Worm (Caenorhabditis elegans): ENCODE results near the gene C36A4.4.
"Not testable (repeated sequence)": the region's sequence is repeated elsewhere in the genome, so short reads cannot be mapped to it uniquely, and the experiment has no call there.

ce11 chrIII:3843514-3843913, at the start of gene C36A4.4:
- TF ChIP-seq cog-1 (tag; optimal IDR thresholded peaks at IDR 0.05); med-1 (GFP tag; optimal IDR thresholded peaks at IDR 0.05; ENCODE audit: insufficient read depth); ref-1 (GFP tag; conservative IDR thresholded peaks at IDR 0.05); ztf-23 (GFP tag; IDR thresholded peaks at IDR 0.05); T22C8.4 (GFP tag; IDR thresholded peaks at IDR 0.05); ztf-29 (GFP tag; IDR thresholded peaks at IDR 0.05); klf-2 (GFP tag; conservative IDR thresholded peaks at IDR 0.05); flt-1 (GFP tag; IDR thresholded peaks at IDR 0.05); tab-1 (GFP tag; IDR thresholded peaks at IDR 0.05): not testable (repeated sequence)
